Comparison of ENCODE assay signal across 1 fruit fly cellular context in genomic region chr2L:11326373-11326772, dm6.
TF ChIP-seq lines count a peak whose summit lies in the region.

No protein-coding gene starts in this region.

TF ChIP-seq in whole organism, embryonic, 481 proteins besides CTCF, POLR2A, EP300 and RAD21 (continued from another document and continues in another):
- TF ChIP-seq inv (GFP tag; IDR thresholded peaks at IDR 0.05; lab: Robert Waterston, UW; ENCODE audit: partially characterized antibody) (no peak), CG18262 (tag; optimal IDR thresholded peaks at IDR 0.05; lab: Kevin White, UChicago) (peak; percentile 65), Hmx (GFP tag; optimal IDR thresholded peaks at IDR 0.05; lab: Kevin White, UChicago) (no peak), CG14014 (GFP tag; IDR thresholded peaks at IDR 0.05; lab: Robert Waterston, UW) (no peak), MBD-R2 (GFP tag; IDR thresholded peaks at IDR 0.05; lab: Robert Waterston, UW) (no peak), CG10267 (tag; optimal IDR thresholded peaks at IDR 0.05; lab: Kevin White, UChicago) (peak; percentile 39), E2f2 (GFP tag; IDR thresholded peaks at IDR 0.05; lab: Robert Waterston, UW) (no peak), al (GFP tag; IDR thresholded peaks at IDR 0.05; lab: Robert Waterston, UW) (no peak), CG17802 (tag; optimal IDR thresholded peaks at IDR 0.05; lab: Kevin White, UChicago) (no peak), CG1832 (GFP tag; optimal IDR thresholded peaks at IDR 0.05; lab: Kevin White, UChicago) (no peak), CG15073 (GFP tag; optimal IDR thresholded peaks at IDR 0.05; lab: Kevin White, UChicago) (no peak), CG9609 (GFP tag; optimal IDR thresholded peaks at IDR 0.05; lab: Kevin White, UChicago) (no peak), Eip74EF (GFP tag; optimal IDR thresholded peaks at IDR 0.05; lab: Kevin White, UChicago) (no peak), CG18764 (GFP tag; optimal IDR thresholded peaks at IDR 0.05; lab: Kevin White, UChicago) (no peak), odd (GFP tag; optimal IDR thresholded peaks at IDR 0.05; lab: Kevin White, UChicago) (no peak), ac (GFP tag; optimal IDR thresholded peaks at IDR 0.05; lab: Kevin White, UChicago) (no peak), tx (GFP tag; optimal IDR thresholded peaks at IDR 0.05; lab: Kevin White, UChicago) (no peak), slou (GFP tag; optimal IDR thresholded peaks at IDR 0.05; lab: Kevin White, UChicago) (no peak), jing (GFP tag; optimal IDR thresholded peaks at IDR 0.05; lab: Kevin White, UChicago) (no peak), nerfin-1 (tag; optimal IDR thresholded peaks at IDR 0.05; lab: Kevin White, UChicago) (no peak), hth (optimal IDR thresholded peaks at IDR 0.05; lab: Kevin White, UChicago) (no peak), kah (GFP tag; optimal IDR thresholded peaks at IDR 0.05; lab: Kevin White, UChicago) (no peak), CG12299 (tag; optimal IDR thresholded peaks at IDR 0.05; lab: Kevin White, UChicago) (no peak), Atf3 (GFP tag; optimal IDR thresholded peaks at IDR 0.05; lab: Kevin White, UChicago) (no peak), onecut (GFP tag; IDR thresholded peaks at IDR 0.05; lab: Robert Waterston, UW) (peak; percentile 23; the same call in 1 of the 2 replicates), CG15514 (GFP tag; optimal IDR thresholded peaks at IDR 0.05; lab: Kevin White, UChicago) (no peak), CG11560 (tag; IDR thresholded peaks at IDR 0.05; lab: Robert Waterston, UW) (no peak), Blimp-1 (GFP tag; optimal IDR thresholded peaks at IDR 0.05; lab: Kevin White, UChicago) (peak; percentile 6), CG2116 (GFP tag; optimal IDR thresholded peaks at IDR 0.05; lab: Kevin White, UChicago) (no peak), Camta (GFP tag; optimal IDR thresholded peaks at IDR 0.05; lab: Kevin White, UChicago) (no peak), eve (GFP tag; optimal IDR thresholded peaks at IDR 0.05; lab: Kevin White, UChicago) (peak in 1 of 2 experiments; percentile 10), hb (GFP tag; IDR thresholded peaks at IDR 0.05; lab: Robert Waterston, UW; ENCODE audit: partially characterized antibody) (no peak), CG2889 (GFP tag; IDR thresholded peaks at IDR 0.05; lab: Robert Waterston, UW) (no peak), tap (tag; optimal IDR thresholded peaks at IDR 0.05; lab: Kevin White, UChicago) (no peak), CG13624 (GFP tag; optimal IDR thresholded peaks at IDR 0.05; lab: Kevin White, UChicago) (no peak), Six4 (GFP tag; optimal IDR thresholded peaks at IDR 0.05; lab: Kevin White, UChicago) (no peak), danr (GFP tag; IDR thresholded peaks at IDR 0.05; lab: Robert Waterston, UW) (no peak), ems (GFP tag; optimal IDR thresholded peaks at IDR 0.05; lab: Kevin White, UChicago) (no peak), dpn (GFP tag; optimal IDR thresholded peaks at IDR 0.05; lab: Kevin White, UChicago) (no peak), CG15269 (tag; optimal IDR thresholded peaks at IDR 0.05; lab: Kevin White, UChicago) (no peak), Ets65A (GFP tag; lab: Kevin White, UChicago) (peak; percentile 56), ranshi (GFP tag; IDR thresholded peaks at IDR 0.05; lab: Robert Waterston, UW) (peak; percentile 49; the same call in 1 of the 2 replicates), Hr78 (GFP tag; optimal IDR thresholded peaks at IDR 0.05; lab: Kevin White, UChicago) (no peak), CG4404 (GFP tag; IDR thresholded peaks at IDR 0.05; lab: Robert Waterston, UW) (peak; percentile 53), CG10274 (GFP tag; optimal IDR thresholded peaks at IDR 0.05; lab: Kevin White, UChicago) (no peak), jigr1 (GFP tag; IDR thresholded peaks at IDR 0.05; lab: Robert Waterston, UW) (no peak), CG14965 (GFP tag; optimal IDR thresholded peaks at IDR 0.05; lab: Kevin White, UChicago; ENCODE audit: borderline replicate concordance) (no peak), Scr (GFP tag; IDR thresholded peaks at IDR 0.05; lab: Robert Waterston, UW; ENCODE audit: partially characterized antibody) (no peak), salm (tag; optimal IDR thresholded peaks at IDR 0.05; lab: Kevin White, UChicago) (no peak), chn (GFP tag; optimal IDR thresholded peaks at IDR 0.05; lab: Kevin White, UChicago) (no peak), CG3847 (GFP tag; IDR thresholded peaks at IDR 0.05; lab: Robert Waterston, UW) (no peak), CG9215 (GFP tag; IDR thresholded peaks at IDR 0.05; lab: Robert Waterston, UW) (no peak), CG8089 (GFP tag; optimal IDR thresholded peaks at IDR 0.05; lab: Kevin White, UChicago) (no peak), dan (GFP tag; IDR thresholded peaks at IDR 0.05; lab: Robert Waterston, UW) (peak; percentile 56; the same call in 1 of the 2 replicates), prd (optimal IDR thresholded peaks at IDR 0.05; lab: Kevin White, UChicago) (no peak), prd (GFP tag; IDR thresholded peaks at IDR 0.05; lab: Robert Waterston, UW) (peak; percentile 69; the same call in 2 of the 3 replicates), trem (tag; optimal IDR thresholded peaks at IDR 0.05; lab: Kevin White, UChicago) (no peak), zf30C (GFP tag; optimal IDR thresholded peaks at IDR 0.05; lab: Kevin White, UChicago) (no peak), CG2678 (tag; optimal IDR thresholded peaks at IDR 0.05; lab: Kevin White, UChicago) (peak; percentile 4), Aef1 (GFP tag; IDR thresholded peaks at IDR 0.05; lab: Robert Waterston, UW) (no peak), crc (GFP tag; optimal IDR thresholded peaks at IDR 0.05; lab: Kevin White, UChicago) (no peak), sens-2 (GFP tag; IDR thresholded peaks at IDR 0.05; lab: Robert Waterston, UW) (peak; percentile 23; the same call in 1 of the 2 replicates), CG17829 (tag; optimal IDR thresholded peaks at IDR 0.05; lab: Kevin White, UChicago) (peak; percentile 51), fru (optimal IDR thresholded peaks at IDR 0.05; lab: Kevin White, UChicago) (no peak), fd96Cb (tag; optimal IDR thresholded peaks at IDR 0.05; lab: Kevin White, UChicago) (no peak), bowl (GFP tag; IDR thresholded peaks at IDR 0.05; lab: Robert Waterston, UW) (no peak), CG31388 (GFP tag; optimal IDR thresholded peaks at IDR 0.05; lab: Kevin White, UChicago) (no peak), CG14667 (GFP tag; IDR thresholded peaks at IDR 0.05; lab: Robert Waterston, UW) (peak; percentile 25; the same call in 1 of the 2 replicates), schlank (tag; optimal IDR thresholded peaks at IDR 0.05; lab: Kevin White, UChicago) (no peak), hbn (GFP tag; IDR thresholded peaks at IDR 0.05; lab: Robert Waterston, UW; ENCODE audit: partially characterized antibody) (no peak), nerfin-2 (GFP tag; IDR thresholded peaks at IDR 0.05; lab: Robert Waterston, UW; ENCODE audit: partially characterized antibody) (no peak), so (GFP tag; IDR thresholded peaks at IDR 0.05; lab: Robert Waterston, UW) (no peak), org-1 (GFP tag; optimal IDR thresholded peaks at IDR 0.05; lab: Kevin White, UChicago) (no peak), cg (GFP tag; optimal IDR thresholded peaks at IDR 0.05; lab: Kevin White, UChicago) (no peak), ase (GFP tag; IDR thresholded peaks at IDR 0.05; lab: Robert Waterston, UW) (no peak), bab2 (GFP tag; optimal IDR thresholded peaks at IDR 0.05; lab: Kevin White, UChicago) (no peak), YL-1 (GFP tag; optimal IDR thresholded peaks at IDR 0.05; lab: Kevin White, UChicago) (no peak), Bteb2 (GFP tag; optimal IDR thresholded peaks at IDR 0.05; lab: Kevin White, UChicago) (no peak), HHEX (GFP tag; optimal IDR thresholded peaks at IDR 0.05; lab: Kevin White, UChicago) (no peak), CG11093 (GFP tag; IDR thresholded peaks at IDR 0.05; lab: Robert Waterston, UW) (no peak), CG32772 (GFP tag; IDR thresholded peaks at IDR 0.05; lab: Robert Waterston, UW) (peak; percentile 38; the same call in 1 of the 2 replicates), B-H2 (GFP tag; optimal IDR thresholded peaks at IDR 0.05; lab: Kevin White, UChicago) (no peak), CG4282 (GFP tag; optimal IDR thresholded peaks at IDR 0.05; lab: Kevin White, UChicago) (no peak), Spps (tag; optimal IDR thresholded peaks at IDR 0.05; lab: Kevin White, UChicago) (no peak), Mrtf (GFP tag; IDR thresholded peaks at IDR 0.05; lab: Robert Waterston, UW) (no peak), ham (GFP tag; IDR thresholded peaks at IDR 0.05; lab: Robert Waterston, UW) (no peak), oc (tag; optimal IDR thresholded peaks at IDR 0.05; lab: Kevin White, UChicago) (no peak), CG12104 (GFP tag; optimal IDR thresholded peaks at IDR 0.05; lab: Kevin White, UChicago) (no peak), tna (GFP tag; IDR thresholded peaks at IDR 0.05; lab: Robert Waterston, UW; ENCODE audit: partially characterized antibody) (no peak), GATAe (GFP tag; conservative IDR thresholded peaks at IDR 0.05; lab: Robert Waterston, UW) (no peak), CG10543 (GFP tag; optimal IDR thresholded peaks at IDR 0.05; lab: Kevin White, UChicago) (no peak), Hr39 (optimal IDR thresholded peaks at IDR 0.05; lab: Kevin White, UChicago) (no peak), Ssrp (tag; optimal IDR thresholded peaks at IDR 0.05; lab: Kevin White, UChicago) (no peak), sqz (GFP tag; optimal IDR thresholded peaks at IDR 0.05; lab: Kevin White, UChicago) (no peak), dimm (GFP tag; IDR thresholded peaks at IDR 0.05; lab: Robert Waterston, UW) (no peak), CG6272 (GFP tag; IDR thresholded peaks at IDR 0.05; lab: Robert Waterston, UW) (no peak), Dfd (GFP tag; optimal IDR thresholded peaks at IDR 0.05; lab: Kevin White, UChicago) (no peak), CG11247 (GFP tag; IDR thresholded peaks at IDR 0.05; lab: Robert Waterston, UW) (no peak), trh (GFP tag; optimal IDR thresholded peaks at IDR 0.05; lab: Kevin White, UChicago) (no peak), CG7963 (GFP tag; IDR thresholded peaks at IDR 0.05; lab: Robert Waterston, UW; ENCODE audit: partially characterized antibody) (no peak), CG2129 (GFP tag; IDR thresholded peaks at IDR 0.05; lab: Robert Waterston, UW; ENCODE audit: partially characterized antibody) (no peak), pan (optimal IDR thresholded peaks at IDR 0.05; lab: Kevin White, UChicago) (no peak), pan (GFP tag; optimal IDR thresholded peaks at IDR 0.05 in 1 of 2, IDR thresholded peaks at IDR 0.05 in 1 of 2) (no peak), CG7987 (GFP tag; optimal IDR thresholded peaks at IDR 0.05; lab: Kevin White, UChicago) (no peak), Rfx (GFP tag; IDR thresholded peaks at IDR 0.05; lab: Robert Waterston, UW) (no peak), CG8359 (GFP tag; optimal IDR thresholded peaks at IDR 0.05; lab: Kevin White, UChicago; ENCODE audit: borderline replicate concordance) (no peak), CG3407 (GFP tag; optimal IDR thresholded peaks at IDR 0.05; lab: Kevin White, UChicago) (no peak), CG7839 (tag; optimal IDR thresholded peaks at IDR 0.05; lab: Kevin White, UChicago) (peak; percentile 4), Hand (GFP tag; optimal IDR thresholded peaks at IDR 0.05; lab: Kevin White, UChicago) (no peak), BEAF-32 (GFP tag; optimal IDR thresholded peaks at IDR 0.05; lab: Kevin White, UChicago) (no peak), ssp (GFP tag; IDR thresholded peaks at IDR 0.05; lab: Robert Waterston, UW) (no peak), dm (GFP tag; optimal IDR thresholded peaks at IDR 0.05; lab: Kevin White, UChicago) (no peak), Xrp1 (GFP tag; IDR thresholded peaks at IDR 0.05; lab: Robert Waterston, UW) (peak; percentile 79), CG3995 (GFP tag; optimal IDR thresholded peaks at IDR 0.05; lab: Kevin White, UChicago) (no peak), Chrac-16 (GFP tag; optimal IDR thresholded peaks at IDR 0.05; lab: Kevin White, UChicago) (no peak), sisA (GFP tag; IDR thresholded peaks at IDR 0.05; lab: Robert Waterston, UW) (no peak), Bgb (GFP tag; IDR thresholded peaks at IDR 0.05; lab: Robert Waterston, UW; ENCODE audit: partially characterized antibody) (no peak), zen (tag; optimal IDR thresholded peaks at IDR 0.05; lab: Kevin White, UChicago) (no peak), crp (GFP tag; optimal IDR thresholded peaks at IDR 0.05; lab: Kevin White, UChicago) (no peak), jumu (GFP tag; optimal IDR thresholded peaks at IDR 0.05; lab: Kevin White, UChicago) (no peak), fd102C (GFP tag; optimal IDR thresholded peaks at IDR 0.05; lab: Kevin White, UChicago) (no peak), nmo (GFP tag; optimal IDR thresholded peaks at IDR 0.05; lab: Kevin White, UChicago) (peak; percentile 26), CG9727 (GFP tag; optimal IDR thresholded peaks at IDR 0.05; lab: Kevin White, UChicago) (peak; percentile 65), NK7.1 (GFP tag; optimal IDR thresholded peaks at IDR 0.05; lab: Kevin White, UChicago) (no peak), Hsf (GFP tag; optimal IDR thresholded peaks at IDR 0.05; lab: Kevin White, UChicago) (no peak), p53 (GFP tag; optimal IDR thresholded peaks at IDR 0.05; lab: Kevin White, UChicago) (no peak), pho (GFP tag; optimal IDR thresholded peaks at IDR 0.05; lab: Kevin White, UChicago) (no peak), Gug (GFP tag; IDR thresholded peaks at IDR 0.05; lab: Robert Waterston, UW) (no peak), CG16779 (GFP tag; IDR thresholded peaks at IDR 0.05; lab: Robert Waterston, UW) (no peak), CG5180 (GFP tag; optimal IDR thresholded peaks at IDR 0.05; lab: Kevin White, UChicago) (no peak), CG11695 (GFP tag; IDR thresholded peaks at IDR 0.05; lab: Robert Waterston, UW) (no peak), CG13287 (GFP tag; IDR thresholded peaks at IDR 0.05; lab: Robert Waterston, UW; ENCODE audit: partially characterized antibody) (no peak), seq (GFP tag; IDR thresholded peaks at IDR 0.05; lab: Robert Waterston, UW) (no peak), Max (GFP tag; optimal IDR thresholded peaks at IDR 0.05; lab: Kevin White, UChicago) (no peak), CG2875 (GFP tag; optimal IDR thresholded peaks at IDR 0.05; lab: Kevin White, UChicago) (no peak), CG13296 (GFP tag; optimal IDR thresholded peaks at IDR 0.05; lab: Kevin White, UChicago) (no peak), CoRest (tag; optimal IDR thresholded peaks at IDR 0.05; lab: Kevin White, UChicago) (no peak), btn (GFP tag; optimal IDR thresholded peaks at IDR 0.05; lab: Kevin White, UChicago) (no peak)
